Fruit fly (Drosophila melanogaster) whole organism, prepupa: ENCODE results near the gene CG31019.

Experiments
- Blimp-1 ChIP-seq: fragments of 200-800 bp; sonication (Bioruptor generic); optimal IDR thresholded peaks from 3 replicates; lab custom pipeline; 2017; ENCODE audit warnings: missing biosample characterization, missing genetic modification characterization, mild to moderate bottlenecking, moderate library complexity, missing genetic modification reagents
- CG10631 ChIP-seq: fragments of 200-800 bp; sonication (Bioruptor generic); optimal IDR thresholded peaks from 2 replicates; lab custom pipeline; 2016; ENCODE audit warnings: missing biosample characterization, missing genetic modification characterization
- CG11294 ChIP-seq: fragments of 200-800 bp; sonication (Bioruptor generic); IDR thresholded peaks from 2 replicates; pipeline ENCODE4 v1.3.6; 2022; ENCODE audit warnings: missing biosample characterization, missing genetic modification characterization
- CG11902 ChIP-seq: fragments of 200-800 bp; sonication (Bioruptor generic); optimal IDR thresholded peaks from 3 replicates; lab custom pipeline; 2016; ENCODE audit warnings: missing biosample characterization, missing genetic modification characterization
- CG1621 ChIP-seq: fragments of 200-800 bp; sonication (Bioruptor generic); optimal IDR thresholded peaks from 3 replicates; lab custom pipeline; 2018; ENCODE audit warnings: missing biosample characterization, mild to moderate bottlenecking, missing genetic modification characterization
- CG16779 ChIP-seq: fragments of 200-800 bp; sonication (Bioruptor generic); optimal IDR thresholded peaks from 3 replicates; lab custom pipeline; 2017; ENCODE audit warnings: missing biosample characterization, mild to moderate bottlenecking, missing genetic modification characterization
- CG3032 ChIP-seq: fragments of 200-800 bp; optimal IDR thresholded peaks from 2 replicates; lab custom pipeline; 2019; ENCODE audit warnings: missing biosample characterization, mild to moderate bottlenecking, missing genetic modification characterization, moderate library complexity
- CG31627 ChIP-seq: fragments of 200-800 bp; sonication (Bioruptor generic); optimal IDR thresholded peaks from 3 replicates; lab custom pipeline; 2016; ENCODE audit warnings: missing biosample characterization, missing genetic modification characterization
- CG32006 ChIP-seq: fragments of 200-800 bp; sonication (Bioruptor generic); optimal IDR thresholded peaks from 3 replicates; lab custom pipeline; 2017; ENCODE audit warnings: missing biosample characterization, mild to moderate bottlenecking, missing genetic modification characterization
- CG34406 ChIP-seq: fragments of 200-800 bp; sonication (Bioruptor generic); optimal IDR thresholded peaks from 3 replicates; lab custom pipeline; 2016; ENCODE audit warnings: missing biosample characterization, missing genetic modification characterization
- CG3919 ChIP-seq: fragments of 200-800 bp; sonication (Bioruptor generic); optimal IDR thresholded peaks from 3 replicates; lab custom pipeline; 2016; ENCODE audit warnings: missing biosample characterization, missing genetic modification characterization
- CG4318 ChIP-seq: fragments of 200-800 bp; sonication (Bioruptor generic); optimal IDR thresholded peaks from 3 replicates; lab custom pipeline; 2017; ENCODE audit warnings: missing biosample characterization, mild to moderate bottlenecking, missing genetic modification characterization
- CG6163 ChIP-seq: fragments of 200-800 bp; sonication (Bioruptor generic); IDR thresholded peaks from 3 replicates; pipeline ENCODE4 v1.3.6; 2022; ENCODE audit warnings: missing biosample characterization, missing genetic modification characterization
- CG6276 ChIP-seq: fragments of 200-800 bp; sonication (Bioruptor generic); optimal IDR thresholded peaks from 2 replicates; lab custom pipeline; 2017; ENCODE audit warnings: missing biosample characterization, mild to moderate bottlenecking, missing genetic modification characterization
- CG6792 ChIP-seq: fragments of 200-800 bp; sonication (Bioruptor generic); optimal IDR thresholded peaks from 3 replicates; lab custom pipeline; 2016; ENCODE audit warnings: missing biosample characterization, missing genetic modification characterization
- CG6808 ChIP-seq: fragments of 200-800 bp; sonication (Bioruptor generic); optimal IDR thresholded peaks from 3 replicates; lab custom pipeline; 2017; ENCODE audit warnings: missing biosample characterization, missing genetic modification characterization, mild to moderate bottlenecking, moderate library complexity, missing genetic modification reagents
- CG8319 ChIP-seq: fragments of 200-800 bp; sonication (Bioruptor generic); optimal IDR thresholded peaks from 3 replicates; lab custom pipeline; 2016; ENCODE audit warnings: missing biosample characterization, missing genetic modification characterization
- CG8632 ChIP-seq: fragments of 200-800 bp; sonication (Bioruptor generic); optimal IDR thresholded peaks from 3 replicates; lab custom pipeline; 2016; ENCODE audit warnings: missing biosample characterization, missing genetic modification characterization
- CG9139 ChIP-seq: fragments of 200-800 bp; sonication (Bioruptor generic); optimal IDR thresholded peaks from 3 replicates; lab custom pipeline; 2017; ENCODE audit warnings: missing biosample characterization, mild to moderate bottlenecking, missing genetic modification characterization
- Eip78C ChIP-seq: fragments of 200-800 bp; sonication (Bioruptor generic); peaks from one replicate; lab custom pipeline; 2016; ENCODE audit warnings: missing biosample characterization, missing genetic modification characterization
- Eip93F ChIP-seq: fragments of 200-800 bp; sonication (Bioruptor generic); optimal IDR thresholded peaks from 2 replicates; lab custom pipeline; 2016; ENCODE audit warnings: missing biosample characterization, mild to moderate bottlenecking, missing genetic modification characterization
- Ets21C ChIP-seq: fragments of 200-800 bp; sonication (Bioruptor generic); optimal IDR thresholded peaks from 3 replicates; lab custom pipeline; 2016; ENCODE audit warnings: missing biosample characterization, missing genetic modification characterization
- Ets96B ChIP-seq: fragments of 200-800 bp; optimal IDR thresholded peaks from 2 replicates; lab custom pipeline; 2019; ENCODE audit warnings: missing biosample characterization, mild to moderate bottlenecking, missing genetic modification characterization, moderate library complexity
- Gug ChIP-seq: fragments of 200-800 bp; sonication (Bioruptor generic); IDR thresholded peaks from 2 replicates; pipeline ENCODE4 v1.3.6; 2022; ENCODE audit warnings: missing biosample characterization, missing genetic modification characterization
- Hr38 ChIP-seq: sonication (Bioruptor generic); optimal IDR thresholded peaks from 2 replicates; lab custom pipeline; 2016; ENCODE audit warnings: missing biosample characterization, missing genetic modification characterization
- Hr39 ChIP-seq: fragments of 200-800 bp; sonication (Bioruptor generic); optimal IDR thresholded peaks from 2 replicates; lab custom pipeline; 2016; ENCODE audit warnings: missing biosample characterization, missing genetic modification characterization
- Lpt ChIP-seq: fragments of 200-800 bp; sonication (Bioruptor generic); optimal IDR thresholded peaks from 3 replicates; lab custom pipeline; 2016; ENCODE audit warnings: missing biosample characterization, missing genetic modification characterization
- Met ChIP-seq: fragments of 200-800 bp; sonication (Bioruptor generic); optimal IDR thresholded peaks from 3 replicates; lab custom pipeline; 2016; ENCODE audit warnings: missing biosample characterization, missing genetic modification characterization
- OdsH ChIP-seq: fragments of 200-800 bp; sonication (Bioruptor generic); optimal IDR thresholded peaks from 3 replicates; lab custom pipeline; 2016; ENCODE audit warnings: missing biosample characterization, missing genetic modification characterization
- Smox ChIP-seq: fragments of 200-800 bp; sonication (Bioruptor generic); optimal IDR thresholded peaks from 3 replicates; lab custom pipeline; 2016; ENCODE audit warnings: missing biosample characterization, missing genetic modification characterization
- Sox102F ChIP-seq: fragments of 200-800 bp; sonication (Bioruptor generic); optimal IDR thresholded peaks from 2 replicates; lab custom pipeline; 2016; ENCODE audit warnings: missing biosample characterization, mild to moderate bottlenecking, missing genetic modification characterization
- Sox14 ChIP-seq: fragments of 200-800 bp; sonication (Bioruptor generic); optimal IDR thresholded peaks from 3 replicates; lab custom pipeline; 2016; ENCODE audit warnings: missing biosample characterization, missing genetic modification characterization
- acj6 ChIP-seq: fragments of 200-800 bp; sonication (Bioruptor generic); optimal IDR thresholded peaks from 3 replicates; lab custom pipeline; 2016; ENCODE audit warnings: missing biosample characterization, missing genetic modification characterization
- cyc ChIP-seq: fragments of 200-800 bp; sonication (Bioruptor generic); optimal IDR thresholded peaks from 3 replicates; lab custom pipeline; 2016; ENCODE audit warnings: missing biosample characterization, missing genetic modification characterization
- dac ChIP-seq: fragments of 200-800 bp; sonication (Bioruptor generic); optimal IDR thresholded peaks from 2 replicates; lab custom pipeline; 2017; ENCODE audit warnings: missing biosample characterization, mild to moderate bottlenecking, missing genetic modification characterization
- dsx ChIP-seq: fragments of 200-800 bp; optimal IDR thresholded peaks from 3 replicates; lab custom pipeline; 2019; ENCODE audit warnings: missing biosample characterization, mild to moderate bottlenecking, missing genetic modification characterization, moderate library complexity; ENCODE audit not compliant: poor library complexity, severe bottlenecking
- eg ChIP-seq: fragments of 200-800 bp; sonication (Bioruptor generic); IDR thresholded peaks from 3 replicates; pipeline ENCODE4 v1.3.6; 2022; ENCODE audit warnings: missing biosample characterization, missing genetic modification characterization
- esn ChIP-seq: fragments of 200-800 bp; sonication (Bioruptor generic); optimal IDR thresholded peaks from 2 replicates; lab custom pipeline; 2016; ENCODE audit warnings: missing biosample characterization, mild to moderate bottlenecking, missing genetic modification characterization, moderate library complexity
- fd59A ChIP-seq: fragments of 200-800 bp; sonication (Bioruptor generic); optimal IDR thresholded peaks from 2 replicates; lab custom pipeline; 2017; ENCODE audit warnings: missing biosample characterization, mild to moderate bottlenecking, missing genetic modification characterization, missing genetic modification reagents
- fkh ChIP-seq: fragments of 200-800 bp; sonication (Bioruptor generic); optimal IDR thresholded peaks from 3 replicates; lab custom pipeline; 2017; ENCODE audit warnings: missing biosample characterization, mild to moderate bottlenecking, missing genetic modification characterization, moderate library complexity
- net ChIP-seq: fragments of 200-800 bp; sonication (Bioruptor generic); optimal IDR thresholded peaks from 3 replicates; lab custom pipeline; 2016; ENCODE audit warnings: missing biosample characterization, missing genetic modification characterization
- pdm3 ChIP-seq: fragments of 200-800 bp; sonication (Bioruptor generic); optimal IDR thresholded peaks from 3 replicates; lab custom pipeline; 2016; ENCODE audit warnings: missing biosample characterization, missing genetic modification characterization
- salr ChIP-seq, 2 experiments: fragments of 200-800 bp; sonication (Bioruptor generic); optimal IDR thresholded peaks; 3 replicates each; lab custom pipeline; 2016 to 2018; ENCODE audit warnings: missing biosample characterization in 2 of 2, missing genetic modification characterization in 2 of 2, mild to moderate bottlenecking in 1 of 2
- spab ChIP-seq: fragments of 200-800 bp; sonication (Bioruptor generic); optimal IDR thresholded peaks from 2 replicates; lab custom pipeline; 2017; ENCODE audit warnings: missing biosample characterization, mild to moderate bottlenecking, missing genetic modification characterization, missing genetic modification reagents
- svp ChIP-seq: fragments of 200-800 bp; sonication (Bioruptor generic); peaks from one replicate; lab custom pipeline; 2016; ENCODE audit warnings: missing biosample characterization, missing genetic modification characterization
- topi ChIP-seq: fragments of 200-800 bp; sonication (Bioruptor generic); optimal IDR thresholded peaks from 3 replicates; lab custom pipeline; 2016; ENCODE audit warnings: missing biosample characterization, missing genetic modification characterization
- vri ChIP-seq: fragments of 200-800 bp; sonication (Bioruptor generic); optimal IDR thresholded peaks from 3 replicates; lab custom pipeline; 2016; ENCODE audit warnings: missing biosample characterization, mild to moderate bottlenecking, missing genetic modification characterization

Gene CG31019

dm6 chr3R:30567215-30567614 lies 29.6 kb upstream of the CG31019 start (continued):
- TF ChIP-seq Eip93F (GFP tag; lab: Kevin White, UChicago) (no peak), CG32006 (peak; percentile 88), CG6792 (GFP tag; lab: Kevin White, UChicago) (peak; percentile 20), CG6276 (GFP tag; lab: Kevin White, UChicago) (peak; percentile 61), dac (GFP tag; lab: Kevin White, UChicago) (peak; percentile 74), acj6 (GFP tag; lab: Kevin White, UChicago) (peak; percentile 40), topi (peak; percentile 45), CG1621 (tag; lab: Kevin White, UChicago) (no peak), CG10631 (GFP tag; lab: Kevin White, UChicago) (peak; percentile 50), Gug (GFP tag; lab: Robert Waterston, UW) (peak; percentile 47), CG6808 (GFP tag; lab: Kevin White, UChicago) (no peak), Lpt (peak; percentile 19), CG31627 (peak; percentile 40), vri (no peak), CG34406 (GFP tag; lab: Kevin White, UChicago) (peak; percentile 22), Blimp-1 (GFP tag; lab: Kevin White, UChicago) (no peak), spab (GFP tag; lab: Kevin White, UChicago) (peak; percentile 14), CG9139 (GFP tag; lab: Kevin White, UChicago) (no peak), svp (peak; percentile 35), pdm3 (GFP tag; lab: Kevin White, UChicago) (peak; percentile 59), eg (GFP tag; lab: Robert Waterston, UW) (peak; percentile 54; the same call in 2 of the 3 replicates), Sox14 (GFP tag; lab: Kevin White, UChicago) (peak; percentile 64)

- TF ChIP-seq CG4318 (GFP tag; lab: Kevin White, UChicago): peak; percentile 82
- TF ChIP-seq dsx (GFP tag; lab: Kevin White, UChicago): peak; percentile 85
- TF ChIP-seq fd59A: peak; percentile 84
- TF ChIP-seq CG8319 (GFP tag; lab: Kevin White, UChicago): peak; percentile 87
- TF ChIP-seq Sox14 (GFP tag; lab: Kevin White, UChicago): peak; percentile 92
- TF ChIP-seq dac (GFP tag; lab: Kevin White, UChicago): peak; percentile 66
- no peak; the same call in none of the 3 replicates for TF ChIP-seq eg (GFP tag; lab: Robert Waterston, UW)
- TF ChIP-seq CG6163 (GFP tag; lab: Robert Waterston, UW): peak; percentile 97; the same call in 2 of the 3 replicates
- TF ChIP-seq CG6808 (GFP tag; lab: Kevin White, UChicago): peak; percentile 85
- TF ChIP-seq topi: peak; percentile 93
- TF ChIP-seq CG9139 (GFP tag; lab: Kevin White, UChicago): peak; percentile 74
- peak; percentile 96 for TF ChIP-seq esn (GFP tag; lab: Kevin White, UChicago)
- TF ChIP-seq Eip78C (GFP tag; lab: Kevin White, UChicago): peak; percentile 98
- peak; percentile 93 for TF ChIP-seq pdm3 (GFP tag; lab: Kevin White, UChicago)
- peak; percentile 81 for TF ChIP-seq CG11294 (GFP tag; lab: Robert Waterston, UW)
- TF ChIP-seq cyc: peak; percentile 94
- peak; percentile 78 for TF ChIP-seq CG16779 (tag; lab: Kevin White, UChicago)
- TF ChIP-seq CG34406 (GFP tag; lab: Kevin White, UChicago): peak; percentile 88
- TF ChIP-seq Blimp-1 (GFP tag; lab: Kevin White, UChicago): peak; percentile 73
- no peak for TF ChIP-seq Hr38 (GFP tag; lab: Kevin White, UChicago)
- peak; percentile 82 for TF ChIP-seq net (GFP tag; lab: Kevin White, UChicago)
- no peak for TF ChIP-seq fkh (GFP tag; lab: Kevin White, UChicago)
- peak; percentile 90 for TF ChIP-seq acj6 (GFP tag; lab: Kevin White, UChicago)
- TF ChIP-seq Met: peak; percentile 90
- TF ChIP-seq Sox102F: peak; percentile 92
- TF ChIP-seq Gug (GFP tag; lab: Robert Waterston, UW): peak; percentile 83
- TF ChIP-seq CG3032: peak; percentile 90
- TF ChIP-seq CG6792 (GFP tag; lab: Kevin White, UChicago): peak; percentile 92
- TF ChIP-seq salr (GFP tag; optimal IDR thresholded peaks at IDR 0.05; lab: Kevin White, UChicago): peak; percentile 83 to 89
- peak; percentile 93 for TF ChIP-seq OdsH
- peak; percentile 89 for TF ChIP-seq CG8632 (GFP tag; lab: Kevin White, UChicago)
- TF ChIP-seq svp: peak; percentile 96
- TF ChIP-seq Ets21C: peak; percentile 88
- TF ChIP-seq CG3919 (GFP tag; lab: Kevin White, UChicago): peak; percentile 93
- peak; percentile 81 for TF ChIP-seq CG11902 (GFP tag; lab: Kevin White, UChicago)
- TF ChIP-seq Hr39 (GFP tag; lab: Kevin White, UChicago): peak; percentile 90
- peak; percentile 92 for TF ChIP-seq CG31627
- TF ChIP-seq Ets96B (tag; lab: Kevin White, UChicago): peak; percentile 90
- peak; percentile 91 for TF ChIP-seq Smox (GFP tag; lab: Kevin White, UChicago)
These were observed 26.2 kb upstream of the CG31019 start for dm6 chr3R:30570554-30571141.
